Worm (Caenorhabditis elegans): ENCODE results near the gene rpl-20.

The rpl-20 gene

ce11 chrIV:4749728-4750278 is at the start of gene rpl-20, which contains the start of gene Y17G9B.5:
Gene rpl-20, minus strand, starts transcription at chrIV:4749778.
Gene Y17G9B.5, plus strand, starts transcription at chrIV:4750240.
- TF ChIP-seq ztf-26 (tag; optimal IDR thresholded peaks at IDR 0.05) (peak; percentile 100), mcd-1 (GFP tag; IDR thresholded peaks at IDR 0.05) (peak; percentile 100), F55B11.4 (tag; optimal IDR thresholded peaks at IDR 0.05; ENCODE audit: borderline replicate concordance, insufficient read depth) (no peak), tbp1 (GFP tag; optimal IDR thresholded peaks at IDR 0.05) (peak; percentile 84), dox-1 (GFP tag; IDR thresholded peaks at IDR 0.05) (peak; percentile 100), lir-1 (GFP tag; conservative IDR thresholded peaks at IDR 0.05) (peak; percentile 99), fkh-3 (tag; optimal IDR thresholded peaks at IDR 0.05) (peak; percentile 82), nhr-120 (GFP tag; IDR thresholded peaks at IDR 0.05) (peak; percentile 96), let-607 (tag; optimal IDR thresholded peaks at IDR 0.05) (peak; percentile 95 to 97), sptf-2 (GFP tag; optimal IDR thresholded peaks at IDR 0.05) (peak; percentile 84), hsf-1 (GFP tag; IDR thresholded peaks at IDR 0.05) (peak; percentile 97), Y79H2A.3 (GFP tag; conservative IDR thresholded peaks at IDR 0.05) (peak; percentile 97), snpc-1.1 (tag; optimal IDR thresholded peaks at IDR 0.05; ENCODE audit: insufficient read depth) (peak; percentile 92), T07F8.4 (tag; optimal IDR thresholded peaks at IDR 0.05) (peak; percentile 92), lin-54 (GFP tag; optimal IDR thresholded peaks at IDR 0.05) (peak; percentile 99), egl-44 (GFP tag; IDR thresholded peaks at IDR 0.05) (peak; percentile 98), hlh-12 (tag; optimal IDR thresholded peaks at IDR 0.05) (no peak), chd-7 (tag; optimal IDR thresholded peaks at IDR 0.05) (peak; percentile 99), F22D6.2 (tag; optimal IDR thresholded peaks at IDR 0.05) (peak; percentile 96), F49E8.2 (tag; optimal IDR thresholded peaks at IDR 0.05; ENCODE audit: insufficient read depth) (peak; percentile 98), lsy-27 (tag; optimal IDR thresholded peaks at IDR 0.05; ENCODE audit: borderline replicate concordance, insufficient read depth) (peak; percentile 71), pha-4 (tag; optimal IDR thresholded peaks at IDR 0.05) (peak; percentile 100), Y67H2A.10 (GFP tag; conservative IDR thresholded peaks at IDR 0.05) (peak; percentile 96), nhr-90 (tag; optimal IDR thresholded peaks at IDR 0.05) (peak; percentile 93), ceh-40 (GFP tag; IDR thresholded peaks at IDR 0.05) (peak; percentile 92), bed-2 (GFP tag; IDR thresholded peaks at IDR 0.05) (peak; percentile 94), ceh-27 (GFP tag; optimal IDR thresholded peaks at IDR 0.05) (peak; percentile 99), madf-6 (GFP tag; IDR thresholded peaks at IDR 0.05) (peak; percentile 99), C17E4.6 (GFP tag; IDR thresholded peaks at IDR 0.05) (peak; percentile 99), madf-3 (GFP tag; IDR thresholded peaks at IDR 0.05) (peak; percentile 99), nhr-80 (tag; optimal IDR thresholded peaks at IDR 0.05) (peak; percentile 99), Y53F4B.3 (GFP tag; IDR thresholded peaks at IDR 0.05) (peak; percentile 91), lin-40 (tag; optimal IDR thresholded peaks at IDR 0.05) (peak; percentile 99), D2030.7 (GFP tag; IDR thresholded peaks at IDR 0.05) (peak; percentile 100), tlf-1 (GFP tag; optimal IDR thresholded peaks at IDR 0.05) (peak; percentile 100), ztf-3 (GFP tag; optimal IDR thresholded peaks at IDR 0.05) (peak; percentile 98), attf-5 (GFP tag; optimal IDR thresholded peaks at IDR 0.05) (peak; percentile 100), ets-4 (GFP tag; optimal IDR thresholded peaks at IDR 0.05) (peak; percentile 96), F37B4.10 (GFP tag; IDR thresholded peaks at IDR 0.05) (peak; percentile 99), K11D2.4 (GFP tag; IDR thresholded peaks at IDR 0.05) (peak; percentile 100), tbx-9 (tag; optimal IDR thresholded peaks at IDR 0.05; ENCODE audit: borderline replicate concordance) (peak; percentile 42), B0035.1 (tag; optimal IDR thresholded peaks at IDR 0.05) (peak; percentile 96), him-1 (tag; optimal IDR thresholded peaks at IDR 0.05) (peak; percentile 96), rcor-1 (GFP tag; IDR thresholded peaks at IDR 0.05) (peak; percentile 99), repo-1 (tag; optimal IDR thresholded peaks at IDR 0.05) (peak; percentile 99), ztf-18 (tag; optimal IDR thresholded peaks at IDR 0.05) (peak; percentile 95), aptf-3 (GFP tag; IDR thresholded peaks at IDR 0.05) (0 out of 2 replicates have a peak, but pooled peaks have one; percentile 37)
